Worm (Caenorhabditis elegans) whole organism, mixed stage, embryonic: ENCODE measurements around the gene Y51B9A.6.

Source experiments
- ceh-83 ChIP-seq: fragments of 200-800 bp; sonication (Bioruptor generic); optimal IDR thresholded peaks from 2 replicates; lab custom pipeline; 2018; ENCODE audit warnings: mild to moderate bottlenecking, missing genetic modification characterization, missing compliant biosample characterization
- elt-1 ChIP-seq: sonication (generic microtip); optimal IDR thresholded peaks from 2 replicates; lab custom pipeline; 2017; ENCODE audit warnings: missing genetic modification characterization, mild to moderate bottlenecking, missing compliant biosample characterization, antibody characterized with exemption, moderate library complexity, borderline replicate concordance; ENCODE audit not compliant: insufficient read depth
- flh-1 ChIP-seq: fragments of 200-800 bp; sonication (Bioruptor generic); optimal IDR thresholded peaks from 2 replicates; lab custom pipeline; 2018; ENCODE audit warnings: mild to moderate bottlenecking, missing genetic modification characterization, moderate library complexity, missing compliant biosample characterization
- lin-13 ChIP-seq: fragments of 150-350 bp; optimal IDR thresholded peaks from 2 replicates; lab custom pipeline; 2014; ENCODE audit warnings: missing biosample characterization, missing genetic modification characterization
- lsy-2 ChIP-seq: fragments of 150-350 bp; optimal IDR thresholded peaks from 2 replicates; lab custom pipeline; 2014; ENCODE audit warnings: missing biosample characterization, missing genetic modification characterization
- nhr-237 ChIP-seq: fragments of 150-350 bp; optimal IDR thresholded peaks from 2 replicates; lab custom pipeline; 2014; ENCODE audit warnings: missing biosample characterization, missing genetic modification characterization
- nhr-28 ChIP-seq: fragments of 150-350 bp; optimal IDR thresholded peaks from 2 replicates; lab custom pipeline; 2014; ENCODE audit warnings: missing biosample characterization, missing genetic modification characterization
- nhr-76 ChIP-seq: sonication (generic microtip); optimal IDR thresholded peaks from 2 replicates; lab custom pipeline; 2017; ENCODE audit warnings: missing biosample characterization, missing genetic modification characterization
- unc-62 ChIP-seq: fragments of 150-350 bp; optimal IDR thresholded peaks from 2 replicates; lab custom pipeline; 2014; ENCODE audit warnings: missing biosample characterization, missing genetic modification reagents, missing genetic modification characterization

- TF ChIP-seq nhr-237 (tag; lab: Kevin White, UChicago) (no peak), flh-1 (GFP tag; lab: Kevin White, UChicago) (no peak), unc-62 (GFP tag; lab: Kevin White, UChicago) (no peak), lin-13 (tag; lab: Kevin White, UChicago) (no peak), elt-1 (tag; lab: Kevin White, UChicago) (no peak), lsy-2 (no peak), nhr-28 (tag; lab: Kevin White, UChicago) (no peak), nhr-76 (tag; lab: Kevin White, UChicago) (no peak), ceh-83 (GFP tag; lab: Kevin White, UChicago) (no peak)
Observed at ce11 chrII:9418065-9418567, 15.1 kb upstream of the Y51B9A.6 start, which contains the start of the genes M176.4 and M176.16.
